Fruit fly (Drosophila melanogaster) whole organism, wandering third instar larva: ENCODE data around the gene Adi1.

Experiments
- CG32264 ChIP-seq: fragments of 200-800 bp; sonication (Bioruptor generic); optimal IDR thresholded peaks from 2 replicates; lab custom pipeline; 2016; ENCODE audit warnings: missing biosample characterization, missing genetic modification characterization
- CG9705 ChIP-seq: fragments of 200-800 bp; sonication (Bioruptor generic); optimal IDR thresholded peaks from 2 replicates; lab custom pipeline; 2018; ENCODE audit warnings: missing biosample characterization, mild to moderate bottlenecking, missing genetic modification characterization
- CrebA ChIP-seq: fragments of 200-800 bp; sonication (Bioruptor generic); optimal IDR thresholded peaks from 2 replicates; lab custom pipeline; 2016; ENCODE audit warnings: missing biosample characterization, mild to moderate bottlenecking, missing genetic modification characterization, borderline replicate concordance
- Dfd ChIP-seq: fragments of >200 bp; optimal IDR thresholded peaks from 2 replicates; lab custom pipeline; 2017; ENCODE audit warnings: missing biosample characterization, missing genetic modification characterization
- Dif ChIP-seq: fragments of 200-275, 200-300 bp; sonication (Bioruptor generic); optimal IDR thresholded peaks from 2 replicates; lab custom pipeline; 2018; ENCODE audit warnings: missing biosample characterization, missing genetic modification characterization; ENCODE audit not compliant: partially characterized antibody
- HLH106 ChIP-seq: fragments of 200-800 bp; optimal IDR thresholded peaks from 3 replicates; lab custom pipeline; 2019; ENCODE audit warnings: missing biosample characterization, mild to moderate bottlenecking, missing genetic modification characterization, moderate library complexity
- Hnf4 ChIP-seq: fragments of 200-800 bp; sonication (Bioruptor generic); optimal IDR thresholded peaks from 2 replicates; lab custom pipeline; 2016; ENCODE audit warnings: missing biosample characterization, mild to moderate bottlenecking, missing genetic modification characterization
- Hr78 ChIP-seq: fragments of >200 bp; optimal IDR thresholded peaks from 2 replicates; lab custom pipeline; 2017; ENCODE audit warnings: missing biosample characterization, missing genetic modification characterization
- Hr83 ChIP-seq: fragments of 200-300 bp; sonication (Bioruptor generic); optimal IDR thresholded peaks from 2 replicates; lab custom pipeline; 2016; ENCODE audit warnings: missing biosample characterization, mild to moderate bottlenecking, missing genetic modification characterization, moderate library complexity; ENCODE audit not compliant: poor library complexity, severe bottlenecking
- Jra ChIP-seq: sonication (Bioruptor generic); optimal IDR thresholded peaks from 2 replicates; lab custom pipeline; 2016; ENCODE audit warnings: missing biosample characterization, missing genetic modification characterization
- Myc ChIP-seq: fragments of >200 bp; optimal IDR thresholded peaks from 2 replicates; lab custom pipeline; 2017
- N ChIP-seq: fragments of >200 bp; optimal IDR thresholded peaks from 2 replicates; lab custom pipeline; 2018; ENCODE audit warnings: missing biosample characterization, missing external identifiers, missing genetic modification characterization
- OdsH ChIP-seq: fragments of 200-800 bp; sonication (Bioruptor generic); optimal IDR thresholded peaks from 2 replicates; lab custom pipeline; 2016; ENCODE audit warnings: missing biosample characterization, mild to moderate bottlenecking, missing genetic modification characterization
- Rel ChIP-seq, 2 experiments: fragments of 200-800 bp; sonication (Bioruptor generic) in 1 of 2; optimal IDR thresholded peaks; 2 replicates in 1 of 2; 3 replicates in 1 of 2; lab custom pipeline; 2016 to 2019; ENCODE audit warnings: mild to moderate bottlenecking in 2 of 2, missing biosample characterization in 2 of 2, missing genetic modification characterization in 2 of 2, moderate library complexity in 1 of 2
- Vsx2 ChIP-seq: fragments of 200-300, 225-300 bp; sonication (Bioruptor generic); optimal IDR thresholded peaks from 2 replicates; lab custom pipeline; 2018; ENCODE audit warnings: missing biosample characterization, missing genetic modification characterization; ENCODE audit not compliant: partially characterized antibody
- br ChIP-seq: fragments of 200-800 bp; sonication (Bioruptor generic); optimal IDR thresholded peaks from 2 replicates; lab custom pipeline; 2016; ENCODE audit warnings: missing biosample characterization, missing genetic modification characterization
- brk ChIP-seq: fragments of 200-800 bp; sonication (Bioruptor generic); optimal IDR thresholded peaks from 2 replicates; lab custom pipeline; 2016; ENCODE audit warnings: missing biosample characterization, mild to moderate bottlenecking, missing genetic modification characterization
- dl ChIP-seq, 2 experiments: fragments of 175-275, 200-275 bp in 1 of 2; fragments of 200-275 bp in 1 of 2; sonication (Bioruptor generic); optimal IDR thresholded peaks; lab custom pipeline; 2018; ENCODE audit warnings: mild to moderate bottlenecking in 2 of 2, missing biosample characterization in 2 of 2, missing genetic modification characterization in 2 of 2, moderate library complexity in 2 of 2; ENCODE audit not compliant: partially characterized antibody in 2 of 2, insufficient read depth in 1 of 2
- dmrt93B ChIP-seq: fragments of 200-800 bp; sonication (Bioruptor generic); optimal IDR thresholded peaks from 2 replicates; lab custom pipeline; 2018; ENCODE audit warnings: missing biosample characterization, mild to moderate bottlenecking, missing genetic modification characterization
- dsf ChIP-seq: sonication (Bioruptor generic); optimal IDR thresholded peaks from 2 replicates; lab custom pipeline; 2016; ENCODE audit warnings: missing biosample characterization, missing genetic modification characterization, borderline replicate concordance
- ey ChIP-seq: fragments of 200-800 bp; sonication (Bioruptor generic); optimal IDR thresholded peaks from 2 replicates; lab custom pipeline; 2016; ENCODE audit warnings: missing biosample characterization, missing genetic modification characterization
- foxo ChIP-seq, 2 experiments: fragments of 200-800 bp; sonication (Bioruptor generic); optimal IDR thresholded peaks; 2 replicates in 1 of 2; 3 replicates in 1 of 2; lab custom pipeline; 2016 to 2017; ENCODE audit warnings: missing biosample characterization in 2 of 2, missing genetic modification characterization in 2 of 2
- fru ChIP-seq: fragments of 200-800 bp; sonication (Bioruptor generic); optimal IDR thresholded peaks from 3 replicates; lab custom pipeline; 2016; ENCODE audit warnings: missing biosample characterization, mild to moderate bottlenecking, missing genetic modification characterization
- h ChIP-seq: fragments of 200-800 bp; sonication (Bioruptor generic); optimal IDR thresholded peaks from 3 replicates; lab custom pipeline; 2016; ENCODE audit warnings: missing biosample characterization, mild to moderate bottlenecking, missing genetic modification characterization
- jim ChIP-seq: fragments of 175-275, 200-325 bp; sonication (Bioruptor generic); optimal IDR thresholded peaks from 2 replicates; lab custom pipeline; 2016; ENCODE audit warnings: missing biosample characterization, mild to moderate bottlenecking, missing genetic modification characterization
- lola ChIP-seq: fragments of >200 bp; optimal IDR thresholded peaks from 2 replicates; lab custom pipeline; 2017; ENCODE audit warnings: missing biosample characterization, missing genetic modification characterization
- psq ChIP-seq: fragments of 200-800 bp; sonication (Bioruptor generic); optimal IDR thresholded peaks from 3 replicates; lab custom pipeline; 2017; ENCODE audit warnings: missing biosample characterization, mild to moderate bottlenecking, missing genetic modification characterization, moderate library complexity
- rgr ChIP-seq: fragments of 200-800 bp; sonication (Bioruptor generic); optimal IDR thresholded peaks from 3 replicates; lab custom pipeline; 2016; ENCODE audit warnings: missing biosample characterization, mild to moderate bottlenecking, missing genetic modification characterization
- sage ChIP-seq: fragments of 200-800 bp; sonication (Bioruptor generic); optimal IDR thresholded peaks from 2 replicates; lab custom pipeline; 2016; ENCODE audit warnings: missing biosample characterization, mild to moderate bottlenecking, missing genetic modification characterization
- sv ChIP-seq: fragments of 200-800 bp; sonication (Bioruptor generic); optimal IDR thresholded peaks from 3 replicates; lab custom pipeline; 2016; ENCODE audit warnings: missing biosample characterization, missing genetic modification characterization
- tai ChIP-seq: sonication (Bioruptor generic); optimal IDR thresholded peaks from 2 replicates; lab custom pipeline; 2016; ENCODE audit warnings: missing biosample characterization, missing genetic modification characterization
- usp ChIP-seq: fragments of >200 bp; optimal IDR thresholded peaks from 2 replicates; lab custom pipeline; 2017; ENCODE audit warnings: missing biosample characterization, missing genetic modification characterization
- woc ChIP-seq: sonication (Bioruptor generic); optimal IDR thresholded peaks from 2 replicates; lab custom pipeline; 2016; ENCODE audit warnings: missing biosample characterization, mild to moderate bottlenecking, missing genetic modification characterization

The Adi1 gene

dm6 chr3L:10684492-10684891, 21.3 kb downstream of the Adi1 start:
- TF ChIP-seq sage (GFP tag; lab: Kevin White, UChicago) = no peak
- TF ChIP-seq dl (GFP tag; optimal IDR thresholded peaks at IDR 0.05; lab: Kevin White, UChicago; ENCODE audit: insufficient read depth in 1 of 2, partially characterized antibody in 2 of 2) = no peak
- no peak for TF ChIP-seq dsf (GFP tag; lab: Kevin White, UChicago)
- no peak for TF ChIP-seq CG9705 (GFP tag; lab: Kevin White, UChicago)
- no peak for TF ChIP-seq lola (GFP tag; lab: Kevin White, UChicago)
- TF ChIP-seq Rel (GFP tag; optimal IDR thresholded peaks at IDR 0.05; lab: Kevin White, UChicago) = no peak
- no peak for TF ChIP-seq Rel (tag; optimal IDR thresholded peaks at IDR 0.05; lab: Kevin White, UChicago)

dm6 chr3L:10686625-10687024, 23.4 kb downstream of the Adi1 start:
- no peak for TF ChIP-seq Dfd
- TF ChIP-seq N (GFP tag; lab: Kevin White, UChicago) = no peak
- TF ChIP-seq br (GFP tag; lab: Kevin White, UChicago) = no peak
- no peak for TF ChIP-seq Hnf4 (GFP tag; lab: Kevin White, UChicago)
- no peak for TF ChIP-seq dsf (GFP tag; lab: Kevin White, UChicago)
- TF ChIP-seq h = no peak
- TF ChIP-seq CG9705 (GFP tag; lab: Kevin White, UChicago) = no peak
- TF ChIP-seq OdsH (GFP tag; lab: Kevin White, UChicago) = no peak
- TF ChIP-seq ey (GFP tag; lab: Kevin White, UChicago) = no peak
- no peak for TF ChIP-seq CrebA
- TF ChIP-seq psq (GFP tag; lab: Kevin White, UChicago) = no peak
- TF ChIP-seq jim (GFP tag; lab: Kevin White, UChicago) = no peak
- no peak for TF ChIP-seq Hr83 (GFP tag; lab: Kevin White, UChicago)
- TF ChIP-seq lola (GFP tag; lab: Kevin White, UChicago) = no peak
- TF ChIP-seq Rel (GFP tag; optimal IDR thresholded peaks at IDR 0.05; lab: Kevin White, UChicago) = no peak
- no peak for TF ChIP-seq Rel (tag; optimal IDR thresholded peaks at IDR 0.05; lab: Kevin White, UChicago)
- no peak for TF ChIP-seq Dif (GFP tag; lab: Kevin White, UChicago)

- no peak for TF ChIP-seq CG32264
- TF ChIP-seq woc (GFP tag; lab: Kevin White, UChicago) = peak; percentile 8
- no peak for TF ChIP-seq Rel (GFP tag; optimal IDR thresholded peaks at IDR 0.05; lab: Kevin White, UChicago)
- peak; percentile 11 for TF ChIP-seq Rel (tag; optimal IDR thresholded peaks at IDR 0.05; lab: Kevin White, UChicago)
Measured at dm6 chr3L:10690904-10691408, 27.8 kb downstream of the Adi1 start, which contains the start of gene CG11811. CG11811 (plus strand) TSS chr3L:10691024.

dm6 chr3L:10692459-10693217, 29.5 kb downstream of the Adi1 start, which contains the start of gene CG33493:
CG33493 (minus strand) TSS chr3L:10693167.
- TF ChIP-seq tai (GFP tag; lab: Kevin White, UChicago) = no peak
- no peak for TF ChIP-seq Rel (GFP tag; optimal IDR thresholded peaks at IDR 0.05; lab: Kevin White, UChicago)
- TF ChIP-seq Rel (tag; optimal IDR thresholded peaks at IDR 0.05; lab: Kevin White, UChicago) = peak; percentile 9
- no peak for TF ChIP-seq lola (GFP tag; lab: Kevin White, UChicago)

dm6 chr3L:10693709-10694403, 30.7 kb downstream of the Adi1 start, which contains the start of gene ND-13B:
ND-13B (minus strand) TSS chr3L:10694108.
- TF ChIP-seq dmrt93B (GFP tag; lab: Kevin White, UChicago) = no peak
- peak; percentile 67 for TF ChIP-seq brk
- TF ChIP-seq br (GFP tag; lab: Kevin White, UChicago) = peak; percentile 48
- TF ChIP-seq dsf (GFP tag; lab: Kevin White, UChicago) = peak; percentile 2
- no peak for TF ChIP-seq usp
- peak in 1 of 2 experiments; percentile 49 for TF ChIP-seq foxo (GFP tag; optimal IDR thresholded peaks at IDR 0.05; lab: Kevin White, UChicago)
- peak; percentile 45 for TF ChIP-seq CG9705 (GFP tag; lab: Kevin White, UChicago)
- peak; percentile 34 for TF ChIP-seq Jra (GFP tag; lab: Kevin White, UChicago)
- TF ChIP-seq jim (GFP tag; lab: Kevin White, UChicago) = no peak
- TF ChIP-seq Hr78 (GFP tag; lab: Kevin White, UChicago) = no peak
- TF ChIP-seq CrebA = no peak
- TF ChIP-seq Dfd = no peak
- TF ChIP-seq Vsx2 (GFP tag; lab: Kevin White, UChicago) = no peak
- TF ChIP-seq dl (GFP tag; optimal IDR thresholded peaks at IDR 0.05; lab: Kevin White, UChicago; ENCODE audit: insufficient read depth in 1 of 2, partially characterized antibody in 2 of 2) = no peak
- no peak for TF ChIP-seq ey (GFP tag; lab: Kevin White, UChicago)
- TF ChIP-seq sv (GFP tag; lab: Kevin White, UChicago) = no peak
- no peak for TF ChIP-seq HLH106
- TF ChIP-seq OdsH (GFP tag; lab: Kevin White, UChicago) = peak; percentile 17
- peak; percentile 61 for TF ChIP-seq Hr83 (GFP tag; lab: Kevin White, UChicago)
- no peak for TF ChIP-seq N (GFP tag; lab: Kevin White, UChicago)
- no peak for TF ChIP-seq tai (GFP tag; lab: Kevin White, UChicago)
- peak; percentile 50 for TF ChIP-seq sage (GFP tag; lab: Kevin White, UChicago)
- peak; percentile 61 for TF ChIP-seq Hnf4 (GFP tag; lab: Kevin White, UChicago)
- peak; percentile 11 for TF ChIP-seq h
- no peak for TF ChIP-seq fru (GFP tag; lab: Kevin White, UChicago)
- peak; percentile 52 for TF ChIP-seq rgr
- peak; percentile 42 for TF ChIP-seq Myc
